Worm (Caenorhabditis elegans): Measurements from ENCODE around the gene unc-32.
A peak's percentile ranks its signal among the peaks of the same experiment; 100 is the strongest.

The unc-32 gene

DNA sequence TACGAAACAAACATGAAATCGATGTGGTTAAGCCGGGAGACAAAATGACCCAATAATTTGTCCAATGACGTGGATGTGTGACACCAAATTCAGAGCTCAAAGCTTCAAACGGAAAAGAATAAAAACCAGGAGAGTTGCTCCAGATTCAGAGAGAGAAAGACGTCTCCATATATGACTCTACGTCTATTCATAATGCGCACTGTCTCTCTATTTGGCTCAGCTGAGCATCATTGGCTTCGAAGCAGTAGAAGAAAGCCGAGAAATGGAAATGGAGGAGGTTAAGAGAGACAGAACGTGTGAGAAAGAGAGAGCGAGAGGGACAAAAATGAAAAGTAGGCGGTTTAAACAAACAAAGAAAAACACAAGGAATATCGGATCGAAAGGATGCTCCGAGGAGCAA, 19.1 kb upstream of the unc-32 start (continued):
- no peak for TF ChIP-seq T26A8.4 (GFP tag; IDR thresholded peaks at IDR 0.05)
- no peak for TF ChIP-seq Y105C5A.15 (GFP tag; IDR thresholded peaks at IDR 0.05)
- no peak for TF ChIP-seq hif-1 (tag; optimal IDR thresholded peaks at IDR 0.05)
- no peak for TF ChIP-seq lin-15B (tag; optimal IDR thresholded peaks at IDR 0.05)
- no peak for TF ChIP-seq F37D6.2 (tag; optimal IDR thresholded peaks at IDR 0.05)
- TF ChIP-seq F10B5.3 (tag; optimal IDR thresholded peaks at IDR 0.05): no peak
- no peak for TF ChIP-seq ceh-62 (tag; optimal IDR thresholded peaks at IDR 0.05)
- TF ChIP-seq duxl-1 (tag; optimal IDR thresholded peaks at IDR 0.05; ENCODE audit: poor library complexity): no peak
- peak; percentile 16 for TF ChIP-seq dve-1 (tag; optimal IDR thresholded peaks at IDR 0.05; ENCODE audit: insufficient read depth)
- no peak for TF ChIP-seq Y48G9A.11 (GFP tag; IDR thresholded peaks at IDR 0.05)
- peak in 1 of 2 experiments; percentile 32 for TF ChIP-seq lsy-2 (tag; optimal IDR thresholded peaks at IDR 0.05)
- TF ChIP-seq jun-1 (tag; optimal IDR thresholded peaks at IDR 0.05): no peak
- TF ChIP-seq ctbp-1 (GFP tag; IDR thresholded peaks at IDR 0.05): no peak
- TF ChIP-seq lin-13 (GFP tag; optimal IDR thresholded peaks at IDR 0.05): no peak
- peak; percentile 24; the same call in 1 of the 2 replicates for TF ChIP-seq hmg-1.1 (GFP tag; IDR thresholded peaks at IDR 0.05)
- TF ChIP-seq aha-1 (tag): no peak
- no peak for TF ChIP-seq pqm-1 (tag; optimal IDR thresholded peaks at IDR 0.05)

ce11 chrIII:8887184-8887801, 18.1 kb upstream of the unc-32 start, which contains the start of gene famh-136:
famh-136 (plus strand) TSS chrIII:8887751.
- TF ChIP-seq hlh-11 (tag; optimal IDR thresholded peaks at IDR 0.05): peak; percentile 91
- no peak for TF ChIP-seq gei-8 (GFP tag; optimal IDR thresholded peaks at IDR 0.05)
- peak in 1 of 2 experiments; percentile 99 for TF ChIP-seq unc-62 (GFP tag; optimal IDR thresholded peaks at IDR 0.05 in 1 of 2)
- no peak for TF ChIP-seq unc-62 (tag; optimal IDR thresholded peaks at IDR 0.05)
- no peak for TF ChIP-seq F26F4.8 (GFP tag; conservative IDR thresholded peaks at IDR 0.05)
- peak; percentile 86 for TF ChIP-seq rbr-2 (tag; optimal IDR thresholded peaks at IDR 0.05)
- TF ChIP-seq arid-1 (GFP tag; conservative IDR thresholded peaks at IDR 0.05): peak; percentile 82
- TF ChIP-seq ZK546.5 (tag; optimal IDR thresholded peaks at IDR 0.05): no peak
- peak; percentile 52 for TF ChIP-seq zip-2 (tag; optimal IDR thresholded peaks at IDR 0.05)
- no peak for TF ChIP-seq madf-5 (GFP tag; IDR thresholded peaks at IDR 0.05)
- TF ChIP-seq nhr-11 (tag; optimal IDR thresholded peaks at IDR 0.05): peak; percentile 75
- no peak for TF ChIP-seq daf-19 (GFP tag; conservative IDR thresholded peaks at IDR 0.05)
- peak; percentile 60; the same call in 1 of the 2 replicates for TF ChIP-seq mdt-29 (GFP tag; IDR thresholded peaks at IDR 0.05)
- peak; percentile 52 for TF ChIP-seq duxl-1 (tag; optimal IDR thresholded peaks at IDR 0.05; ENCODE audit: poor library complexity)
- peak; percentile 74 for TF ChIP-seq F10B5.3 (tag; optimal IDR thresholded peaks at IDR 0.05)
- no peak for TF ChIP-seq zfp-2 (tag; optimal IDR thresholded peaks at IDR 0.05)
- no peak for TF ChIP-seq nhr-10 (tag; optimal IDR thresholded peaks at IDR 0.05)
- peak; percentile 27 to 95 for TF ChIP-seq lsy-2 (tag; optimal IDR thresholded peaks at IDR 0.05)
- TF ChIP-seq zfp-3 (GFP tag; conservative IDR thresholded peaks at IDR 0.05): peak; percentile 66; the same call in 1 of the 2 replicates
- no peak for TF ChIP-seq vab-7 (GFP tag; IDR thresholded peaks at IDR 0.05)
- no peak for TF ChIP-seq aly-2 (tag; optimal IDR thresholded peaks at IDR 0.05)
- TF ChIP-seq mep-1 (tag; optimal IDR thresholded peaks at IDR 0.05): peak; percentile 95
- TF ChIP-seq tag-97 (GFP tag; IDR thresholded peaks at IDR 0.05): no peak
- TF ChIP-seq egl-27 (tag; optimal IDR thresholded peaks at IDR 0.05): no peak
- TF ChIP-seq aha-1 (tag): no peak
- TF ChIP-seq Y48G9A.11 (GFP tag; IDR thresholded peaks at IDR 0.05): no peak
- peak; percentile 77 for TF ChIP-seq spr-1 (tag; optimal IDR thresholded peaks at IDR 0.05)
- TF ChIP-seq tra-1 (GFP tag; IDR thresholded peaks at IDR 0.05): peak; percentile 51; the same call in 1 of the 2 replicates
- no peak for TF ChIP-seq ama-1 (optimal IDR thresholded peaks at IDR 0.05)
- TF ChIP-seq nhr-77 (tag; optimal IDR thresholded peaks at IDR 0.05): peak; percentile 90
- TF ChIP-seq T26A8.4 (GFP tag; IDR thresholded peaks at IDR 0.05): peak; percentile 80
- TF ChIP-seq jun-1 (tag; optimal IDR thresholded peaks at IDR 0.05): no peak
- TF ChIP-seq set-16 (GFP tag; IDR thresholded peaks at IDR 0.05): no peak
- no peak for TF ChIP-seq nhr-25 (tag; optimal IDR thresholded peaks at IDR 0.05; ENCODE audit: borderline replicate concordance, insufficient read depth)
- no peak for TF ChIP-seq attf-4 (tag; optimal IDR thresholded peaks at IDR 0.05)
- TF ChIP-seq zip-11 (GFP tag; IDR thresholded peaks at IDR 0.05): no peak
- TF ChIP-seq sdz-12 (GFP tag; optimal IDR thresholded peaks at IDR 0.05): no peak
- no peak for TF ChIP-seq snpc-4 (tag; optimal IDR thresholded peaks at IDR 0.05)
- TF ChIP-seq ctbp-1 (GFP tag; IDR thresholded peaks at IDR 0.05): peak; percentile 80
- no peak for TF ChIP-seq ceh-32 (tag; optimal IDR thresholded peaks at IDR 0.05; ENCODE audit: poor library complexity)

Data from whole organism, L4 larva.